Fruit fly (Drosophila melanogaster): ENCODE measurements around the gene CG14362.

CG14362 gene

dm6 chr3R:13855354-13855753 is at the start of gene CG14362:
CG14362 (minus strand) TSS chr3R:13855454.
- TF ChIP-seq CG9705 (GFP tag; optimal IDR thresholded peaks at IDR 0.05) = no peak
- no peak for TF ChIP-seq Mio (GFP tag; optimal IDR thresholded peaks at IDR 0.05)
- no peak for TF ChIP-seq Dfd (GFP tag; optimal IDR thresholded peaks at IDR 0.05)

- TF ChIP-seq Dif (GFP tag; optimal IDR thresholded peaks at IDR 0.05; ENCODE audit: partially characterized antibody) (peak; percentile 87), foxo (GFP tag; optimal IDR thresholded peaks at IDR 0.05) (no peak), jim (GFP tag; optimal IDR thresholded peaks at IDR 0.05) (no peak), dl (GFP tag; optimal IDR thresholded peaks at IDR 0.05; ENCODE audit: insufficient read depth in 1 of 2, partially characterized antibody in 2 of 2) (peak in 1 of 2 experiments; percentile 65), lola (GFP tag; optimal IDR thresholded peaks at IDR 0.05) (no peak), Hr83 (GFP tag; optimal IDR thresholded peaks at IDR 0.05; ENCODE audit: poor library complexity, severe bottlenecking) (peak; percentile 35), Vsx2 (GFP tag; optimal IDR thresholded peaks at IDR 0.05; ENCODE audit: partially characterized antibody) (peak; percentile 82), br (GFP tag; optimal IDR thresholded peaks at IDR 0.05) (no peak), Rel (GFP tag; optimal IDR thresholded peaks at IDR 0.05) (no peak), Rel (tag; optimal IDR thresholded peaks at IDR 0.05) (no peak), usp (GFP tag; optimal IDR thresholded peaks at IDR 0.05) (no peak), CG9705 (GFP tag; optimal IDR thresholded peaks at IDR 0.05) (no peak)
Observed at dm6 chr3R:13901543-13901945, 46.3 kb upstream of the CG14362 start, which contains the start of gene ems. ems (plus strand) TSS chr3R:13901853.

- TF ChIP-seq brk (GFP tag; optimal IDR thresholded peaks at IDR 0.05) = no peak
- no peak for TF ChIP-seq psq (GFP tag; optimal IDR thresholded peaks at IDR 0.05)
- no peak for TF ChIP-seq Rel (GFP tag; optimal IDR thresholded peaks at IDR 0.05)
- TF ChIP-seq Rel (tag; optimal IDR thresholded peaks at IDR 0.05) = no peak
- no peak for TF ChIP-seq woc (GFP tag; optimal IDR thresholded peaks at IDR 0.05)
- no peak for TF ChIP-seq dmrt93B (GFP tag; optimal IDR thresholded peaks at IDR 0.05)
- TF ChIP-seq N (GFP tag; optimal IDR thresholded peaks at IDR 0.05) = no peak
- TF ChIP-seq lola (GFP tag; optimal IDR thresholded peaks at IDR 0.05) = no peak
- TF ChIP-seq sv (GFP tag; optimal IDR thresholded peaks at IDR 0.05) = no peak
- no peak for TF ChIP-seq CG32264 (GFP tag; optimal IDR thresholded peaks at IDR 0.05)
- no peak for TF ChIP-seq tai (GFP tag; optimal IDR thresholded peaks at IDR 0.05)
Observed at dm6 chr3R:13899727-13900209, 44.5 kb upstream of the CG14362 start.

- TF ChIP-seq Hnf4 (GFP tag; optimal IDR thresholded peaks at IDR 0.05) (no peak), foxo (GFP tag; optimal IDR thresholded peaks at IDR 0.05) (no peak), HLH106 (tag; optimal IDR thresholded peaks at IDR 0.05) (no peak), Hr78 (GFP tag; optimal IDR thresholded peaks at IDR 0.05) (no peak), psq (GFP tag; optimal IDR thresholded peaks at IDR 0.05) (no peak), br (GFP tag; optimal IDR thresholded peaks at IDR 0.05) (no peak), Mio (GFP tag; optimal IDR thresholded peaks at IDR 0.05) (no peak), jim (GFP tag; optimal IDR thresholded peaks at IDR 0.05) (no peak), Vsx2 (GFP tag; optimal IDR thresholded peaks at IDR 0.05; ENCODE audit: partially characterized antibody) (no peak), pan (optimal IDR thresholded peaks at IDR 0.05) (no peak), h (GFP tag; optimal IDR thresholded peaks at IDR 0.05) (no peak), Abd-B (GFP tag; optimal IDR thresholded peaks at IDR 0.05) (no peak), sv (GFP tag; optimal IDR thresholded peaks at IDR 0.05) (no peak), CG9705 (GFP tag; optimal IDR thresholded peaks at IDR 0.05) (no peak), rgr (GFP tag; optimal IDR thresholded peaks at IDR 0.05) (no peak), tai (GFP tag; optimal IDR thresholded peaks at IDR 0.05) (no peak), dl (GFP tag; optimal IDR thresholded peaks at IDR 0.05; ENCODE audit: insufficient read depth in 1 of 2, partially characterized antibody in 2 of 2) (no peak)
Observed at dm6 chr3R:13896854-13897253, 41.6 kb upstream of the CG14362 start.

- TF ChIP-seq dmrt93B (GFP tag; optimal IDR thresholded peaks at IDR 0.05) (no peak), Rel (GFP tag; optimal IDR thresholded peaks at IDR 0.05) (no peak), Rel (tag; optimal IDR thresholded peaks at IDR 0.05) (no peak), OdsH (GFP tag; optimal IDR thresholded peaks at IDR 0.05) (no peak), ey (GFP tag; optimal IDR thresholded peaks at IDR 0.05) (no peak), Hr83 (GFP tag; optimal IDR thresholded peaks at IDR 0.05; ENCODE audit: poor library complexity, severe bottlenecking) (no peak), sage (GFP tag; optimal IDR thresholded peaks at IDR 0.05) (no peak), Mio (GFP tag; optimal IDR thresholded peaks at IDR 0.05) (no peak), sv (GFP tag; optimal IDR thresholded peaks at IDR 0.05) (no peak), Abd-B (GFP tag; optimal IDR thresholded peaks at IDR 0.05) (no peak), br (GFP tag; optimal IDR thresholded peaks at IDR 0.05) (no peak), N (GFP tag; optimal IDR thresholded peaks at IDR 0.05) (no peak), CG9705 (GFP tag; optimal IDR thresholded peaks at IDR 0.05) (no peak), jim (GFP tag; optimal IDR thresholded peaks at IDR 0.05) (no peak), Dif (GFP tag; optimal IDR thresholded peaks at IDR 0.05; ENCODE audit: partially characterized antibody) (no peak), HLH106 (tag; optimal IDR thresholded peaks at IDR 0.05) (no peak), lola (GFP tag; optimal IDR thresholded peaks at IDR 0.05) (no peak), CG32264 (GFP tag; optimal IDR thresholded peaks at IDR 0.05) (no peak), Hr78 (GFP tag; optimal IDR thresholded peaks at IDR 0.05) (no peak), Dfd (GFP tag; optimal IDR thresholded peaks at IDR 0.05) (no peak)
Observed at dm6 chr3R:13895602-13896001, 40.3 kb upstream of the CG14362 start.
